Worm (Caenorhabditis elegans): ENCODE measurements around the gene chil-7.

DNA sequence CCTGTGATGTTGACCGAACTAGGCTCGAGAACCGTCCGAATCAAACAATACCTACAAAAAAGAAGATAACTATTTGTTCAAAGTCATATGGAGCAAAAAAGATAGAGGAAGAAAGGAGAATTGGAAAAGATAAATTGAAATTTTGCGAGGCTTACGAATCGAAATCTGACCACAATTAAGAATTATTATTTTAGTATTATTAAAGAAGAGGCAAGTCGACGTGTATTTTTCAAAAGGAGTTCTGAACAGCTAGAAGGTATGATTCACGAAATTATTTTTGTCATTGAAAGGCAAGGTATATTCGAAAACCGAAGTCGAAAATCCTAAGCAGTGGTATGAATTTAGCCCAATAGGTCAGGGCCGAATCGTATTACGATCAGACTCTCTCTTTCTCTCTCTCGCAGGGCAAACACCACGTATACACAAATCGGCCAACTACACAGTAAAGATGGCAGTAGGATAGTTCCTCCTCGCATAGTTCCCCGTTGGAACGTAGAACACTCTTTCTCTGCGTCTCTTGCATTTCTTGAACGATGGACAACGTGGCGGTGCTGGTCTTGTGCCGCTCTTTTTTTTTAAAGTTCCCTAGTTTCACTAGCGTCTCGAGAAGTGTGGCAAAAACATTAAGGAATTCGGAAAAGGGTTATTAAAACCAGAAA lies 20.2 kb upstream of the chil-7 start, which contains the start of gene vgln-1:
- TF ChIP-seq flt-1 (GFP tag; IDR thresholded peaks at IDR 0.05) = no peak
- TF ChIP-seq med-1 (GFP tag; optimal IDR thresholded peaks at IDR 0.05; ENCODE audit: insufficient read depth) = no peak
- TF ChIP-seq klf-2 (GFP tag; conservative IDR thresholded peaks at IDR 0.05) = no peak
- TF ChIP-seq tab-1 (GFP tag; IDR thresholded peaks at IDR 0.05) = no peak
- TF ChIP-seq cog-1 (tag; optimal IDR thresholded peaks at IDR 0.05) = no peak
- no peak for TF ChIP-seq ztf-23 (GFP tag; IDR thresholded peaks at IDR 0.05)

Data from whole organism, midembryonic.